Worm (Caenorhabditis elegans): ENCODE measurements around the gene ctns-1.

Gene ctns-1

ce11 chrII:8160916-8161315 is 24.2 kb upstream of the ctns-1 start:
- no peak for TF ChIP-seq unc-86 (tag; optimal IDR thresholded peaks at IDR 0.05)
- no peak for TF ChIP-seq unc-98 (GFP tag; IDR thresholded peaks at IDR 0.05)

- TF ChIP-seq ets-5 (GFP tag; IDR thresholded peaks at IDR 0.05) (no peak), hpl-2 (GFP tag; optimal IDR thresholded peaks at IDR 0.05) (no peak), pax-3 (tag; optimal IDR thresholded peaks at IDR 0.05) (no peak), ztf-4 (tag; optimal IDR thresholded peaks at IDR 0.05) (no peak), pag-3 (tag; optimal IDR thresholded peaks at IDR 0.05; ENCODE audit: borderline replicate concordance, insufficient read depth) (no peak), lin-39 (tag; optimal IDR thresholded peaks at IDR 0.05) (no peak), dsc-1 (tag; optimal IDR thresholded peaks at IDR 0.05) (no peak), pqm-1 (tag; optimal IDR thresholded peaks at IDR 0.05) (no peak), nhr-85 (tag) (peak; percentile 75), efl-1 (optimal IDR thresholded peaks at IDR 0.05) (peak; percentile 85 to 86), efl-1 (GFP tag; optimal IDR thresholded peaks at IDR 0.05 in 1 of 2) (peak; percentile 88 to 99), nhr-19 (GFP tag; conservative IDR thresholded peaks at IDR 0.05) (peak; percentile 46), unc-98 (GFP tag; IDR thresholded peaks at IDR 0.05) (no peak), C34B4.2 (tag; optimal IDR thresholded peaks at IDR 0.05) (no peak), elt-2 (tag; optimal IDR thresholded peaks at IDR 0.05) (no peak), egl-27 (tag; optimal IDR thresholded peaks at IDR 0.05) (no peak), ceh-63 (GFP tag; optimal IDR thresholded peaks at IDR 0.05) (no peak), nhr-237 (tag; optimal IDR thresholded peaks at IDR 0.05) (no peak), rnt-1 (tag; optimal IDR thresholded peaks at IDR 0.05) (peak; percentile 66), unc-62 (GFP tag; optimal IDR thresholded peaks at IDR 0.05) (no peak), tbx-2 (tag; optimal IDR thresholded peaks at IDR 0.05) (no peak), nhr-90 (tag; optimal IDR thresholded peaks at IDR 0.05; ENCODE audit: poor library complexity) (peak; percentile 48), irx-1 (tag; optimal IDR thresholded peaks at IDR 0.05) (no peak), F16B12.6 (tag; optimal IDR thresholded peaks at IDR 0.05) (peak; percentile 38), mdl-1 (tag; optimal IDR thresholded peaks at IDR 0.05) (no peak), snpc-4 (tag; optimal IDR thresholded peaks at IDR 0.05) (no peak), elt-3 (tag; optimal IDR thresholded peaks at IDR 0.05) (peak in 1 of 6 experiments; percentile 59), isw-1 (GFP tag; IDR thresholded peaks at IDR 0.05) (peak; percentile 29; the same call in 1 of the 2 replicates), xbp-1 (tag; optimal IDR thresholded peaks at IDR 0.05) (peak; percentile 47), blmp-1 (tag; optimal IDR thresholded peaks at IDR 0.05) (peak; percentile 60), ceh-88 (GFP tag; IDR thresholded peaks at IDR 0.05) (no peak), nhr-76 (tag; optimal IDR thresholded peaks at IDR 0.05) (no peak), sup-37 (GFP tag; optimal IDR thresholded peaks at IDR 0.05) (no peak), nhr-28 (tag; optimal IDR thresholded peaks at IDR 0.05) (no peak), nhr-47 (tag; optimal IDR thresholded peaks at IDR 0.05) (peak; percentile 67), unc-86 (tag; optimal IDR thresholded peaks at IDR 0.05) (no peak), vab-15 (tag; optimal IDR thresholded peaks at IDR 0.05) (no peak), lin-15B (tag; optimal IDR thresholded peaks at IDR 0.05) (peak; percentile 62), alr-1 (tag; optimal IDR thresholded peaks at IDR 0.05; ENCODE audit: borderline replicate concordance) (no peak), C16A3.4 (tag; optimal IDR thresholded peaks at IDR 0.05) (peak; percentile 74), nhr-84 (tag; optimal IDR thresholded peaks at IDR 0.05) (no peak), nhr-77 (tag; optimal IDR thresholded peaks at IDR 0.05) (peak; percentile 37), nhr-11 (tag; optimal IDR thresholded peaks at IDR 0.05) (no peak), lir-3 (tag; optimal IDR thresholded peaks at IDR 0.05; ENCODE audit: poor library complexity) (no peak), hlh-4 (tag; optimal IDR thresholded peaks at IDR 0.05) (no peak), skn-1 (tag; optimal IDR thresholded peaks at IDR 0.05) (peak; percentile 32), C04F5.9 (tag; optimal IDR thresholded peaks at IDR 0.05) (peak; percentile 64), dpl-1 (GFP tag; optimal IDR thresholded peaks at IDR 0.05) (peak; percentile 83 to 90 (median 89)), ces-1 (GFP tag; optimal IDR thresholded peaks at IDR 0.05) (no peak), aha-1 (tag; optimal IDR thresholded peaks at IDR 0.05) (no peak), fkh-4 (tag; optimal IDR thresholded peaks at IDR 0.05; ENCODE audit: borderline replicate concordance) (no peak)
These were observed 21.3 kb upstream of the ctns-1 start, which contains the start of gene pch-2 for ce11 chrII:8157991-8158390. Gene pch-2 (plus strand): TSS chrII:8158349.
